Worm (Caenorhabditis elegans) whole organism, young adult: ENCODE results near the gene sre-2.

Source experiments
- F52B5.7 ChIP-seq: sonication (generic microtip); optimal IDR thresholded peaks from 2 replicates; lab custom pipeline; 2016; ENCODE audit warnings: mild to moderate bottlenecking, missing genetic modification characterization, missing compliant biosample characterization
- rpc-1 ChIP-seq, 2 experiments: fragments of 150-350 bp in 1 of 2; sonication (generic microtip) in 1 of 2; optimal IDR thresholded peaks; 2 replicates each; lab custom pipeline; 2014 to 2018; ENCODE audit warnings: missing biosample characterization in 1 of 2, missing genetic modification characterization in 1 of 2, missing genetic modification reagents in 1 of 2, missing genotype in 1 of 2
- sea-2 ChIP-seq: fragments of 200-800 bp; sonication (Bioruptor generic); IDR thresholded peaks from 2 replicates; pipeline ENCODE4 v1.3.6; 2022; ENCODE audit warnings: missing genetic modification characterization, missing compliant biosample characterization

DNA sequence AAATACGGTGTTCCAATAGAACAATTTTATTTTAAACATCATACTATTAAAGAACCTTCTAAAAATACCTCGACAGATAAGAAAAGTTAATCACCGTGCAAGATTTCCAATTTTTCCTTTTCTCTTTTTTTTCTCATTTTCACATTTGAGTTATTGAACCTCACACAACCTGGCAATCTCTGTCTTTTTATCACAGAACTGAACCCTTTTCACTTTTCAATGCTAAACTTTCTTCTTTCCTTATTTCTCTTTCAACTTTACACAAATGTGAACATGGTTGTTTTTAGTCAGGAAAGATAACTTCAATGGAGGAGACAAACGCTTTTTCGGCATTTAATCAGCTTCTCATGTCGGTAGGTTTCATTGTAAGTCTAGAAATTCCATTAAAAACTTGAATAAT, 49.1 kb downstream of the sre-2 start, which contains the start of gene T05H10.4:
- TF ChIP-seq F52B5.7 (tag; lab: Kevin White, UChicago) (no peak), rpc-1 (optimal IDR thresholded peaks at IDR 0.05; lab: Kevin White, UChicago) (no peak), rpc-1 (tag; optimal IDR thresholded peaks at IDR 0.05; lab: Kevin White, UChicago) (no peak), sea-2 (GFP tag; lab: Robert Waterston, UW) (no peak)
